Fruit fly (Drosophila melanogaster): ENCODE results near the gene CG11584.

The CG11584 gene

DNA sequence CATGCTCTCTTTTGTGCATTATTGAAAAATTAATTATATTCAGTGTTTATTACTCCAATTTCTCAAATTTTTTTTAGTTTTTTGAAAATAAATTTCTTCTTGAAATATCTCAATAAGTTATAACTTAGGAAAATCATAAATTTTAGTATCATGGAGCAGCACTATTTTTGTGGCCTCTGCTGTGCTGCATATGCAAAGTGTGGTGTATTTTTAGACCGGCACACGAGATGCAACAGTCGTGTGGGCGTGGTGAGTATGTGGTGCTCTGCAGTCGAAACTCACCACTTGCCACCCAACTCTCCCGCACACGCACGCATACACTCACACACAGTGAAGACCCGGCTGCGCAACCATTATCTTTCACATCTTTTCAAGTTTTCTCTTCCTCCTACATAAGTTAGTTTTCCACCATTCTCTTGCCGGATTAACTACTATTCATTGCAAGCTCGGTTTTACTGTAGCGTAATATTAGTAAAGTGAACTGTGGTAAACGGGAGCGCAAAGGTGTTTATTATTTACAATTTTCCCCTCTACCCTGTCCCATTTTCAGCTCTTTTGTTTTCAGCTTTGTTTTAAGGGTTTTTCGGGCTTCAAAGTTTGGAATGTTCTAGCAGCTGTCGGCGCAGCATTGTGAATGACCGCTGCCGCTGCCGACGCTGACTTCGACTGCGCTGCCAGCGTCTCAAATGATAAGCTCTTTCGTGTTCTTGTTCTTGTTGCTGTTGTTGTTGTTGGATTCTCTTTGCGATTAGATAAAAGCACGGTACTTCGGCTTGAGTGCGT lies 27.8 kb downstream of the CG11584 start (continued):
- no peak for TF ChIP-seq fd3F (GFP tag; optimal IDR thresholded peaks at IDR 0.05)
- no peak for TF ChIP-seq h (optimal IDR thresholded peaks at IDR 0.05)
- TF ChIP-seq CG7839 (tag; optimal IDR thresholded peaks at IDR 0.05), result peak; percentile 72
- TF ChIP-seq H2.0 (GFP tag; IDR thresholded peaks at IDR 0.05), result peak; percentile 47
- no peak for TF ChIP-seq Doc3 (GFP tag; IDR thresholded peaks at IDR 0.05; ENCODE audit: partially characterized antibody)
- peak; percentile 26 for TF ChIP-seq odd (GFP tag; optimal IDR thresholded peaks at IDR 0.05)
- TF ChIP-seq CG7928 (GFP tag; optimal IDR thresholded peaks at IDR 0.05), result no peak
- TF ChIP-seq CG18764 (GFP tag; optimal IDR thresholded peaks at IDR 0.05), result peak; percentile 17
- TF ChIP-seq E2f1 (GFP tag; IDR thresholded peaks at IDR 0.05), result peak; percentile 29; the same call in 1 of the 2 replicates
- no peak; the same call in 1 of the 2 replicates for TF ChIP-seq CG11247 (GFP tag; IDR thresholded peaks at IDR 0.05)
- peak; percentile 72 for TF ChIP-seq D19A (tag; optimal IDR thresholded peaks at IDR 0.05)
- no peak for TF ChIP-seq CG7786 (GFP tag; optimal IDR thresholded peaks at IDR 0.05)
- TF ChIP-seq dan (GFP tag; IDR thresholded peaks at IDR 0.05), result no peak
- peak; percentile 63 for TF ChIP-seq PHDP (tag; optimal IDR thresholded peaks at IDR 0.05)
- TF ChIP-seq CG17359 (tag; optimal IDR thresholded peaks at IDR 0.05), result peak; percentile 82
- no peak for TF ChIP-seq insv (GFP tag; optimal IDR thresholded peaks at IDR 0.05)
- peak; percentile 45 for TF ChIP-seq CG8281 (tag; optimal IDR thresholded peaks at IDR 0.05)
- TF ChIP-seq lmd (GFP tag; IDR thresholded peaks at IDR 0.05), result peak; percentile 24
- no peak for TF ChIP-seq gt (GFP tag; IDR thresholded peaks at IDR 0.05)
- peak in 1 of 3 experiments; percentile 64 for TF ChIP-seq lola (GFP tag; optimal IDR thresholded peaks at IDR 0.05)
- no peak for TF ChIP-seq jigr1 (GFP tag; IDR thresholded peaks at IDR 0.05)
- no peak for TF ChIP-seq CG13123 (GFP tag; optimal IDR thresholded peaks at IDR 0.05)
- TF ChIP-seq dimm (GFP tag; IDR thresholded peaks at IDR 0.05), result no peak
- TF ChIP-seq fru (optimal IDR thresholded peaks at IDR 0.05), result no peak
- peak; percentile 24 for TF ChIP-seq CG15011 (GFP tag; optimal IDR thresholded peaks at IDR 0.05)
- TF ChIP-seq az2 (GFP tag; optimal IDR thresholded peaks at IDR 0.05), result peak; percentile 67
- peak; percentile 64; the same call in 1 of the 3 replicates for TF ChIP-seq Mrtf (GFP tag; IDR thresholded peaks at IDR 0.05)
- TF ChIP-seq Chrac-16 (GFP tag; optimal IDR thresholded peaks at IDR 0.05), result no peak
- TF ChIP-seq slbo (GFP tag; IDR thresholded peaks at IDR 0.05), result peak; percentile 24; the same call in 1 of the 2 replicates
- peak; percentile 57 for TF ChIP-seq CG15696 (tag; optimal IDR thresholded peaks at IDR 0.05)
- TF ChIP-seq Taf1 (GFP tag; IDR thresholded peaks at IDR 0.05), result no peak
- TF ChIP-seq HLH54F (GFP tag; optimal IDR thresholded peaks at IDR 0.05), result no peak
- TF ChIP-seq tll (GFP tag; optimal IDR thresholded peaks at IDR 0.05), result no peak
- peak; percentile 62 for TF ChIP-seq Xbp1 (GFP tag; optimal IDR thresholded peaks at IDR 0.05)
- peak; percentile 29 for TF ChIP-seq CG3281 (GFP tag; optimal IDR thresholded peaks at IDR 0.05)
- TF ChIP-seq CG12219 (GFP tag; optimal IDR thresholded peaks at IDR 0.05), result peak; percentile 68
- TF ChIP-seq CG16813 (GFP tag; IDR thresholded peaks at IDR 0.05; ENCODE audit: partially characterized antibody), result no peak
- no peak for TF ChIP-seq D (optimal IDR thresholded peaks at IDR 0.05)
- TF ChIP-seq D (GFP tag; optimal IDR thresholded peaks at IDR 0.05), result peak; percentile 75
- peak; percentile 64 for TF ChIP-seq CG15601 (tag; optimal IDR thresholded peaks at IDR 0.05)
- peak; percentile 79 for TF ChIP-seq CG17328 (GFP tag; IDR thresholded peaks at IDR 0.05)
- no peak for TF ChIP-seq CG11456 (GFP tag; IDR thresholded peaks at IDR 0.05)
- no peak for TF ChIP-seq mld (GFP tag; IDR thresholded peaks at IDR 0.05; ENCODE audit: partially characterized antibody)
- TF ChIP-seq Rx (GFP tag; IDR thresholded peaks at IDR 0.05), result no peak
- no peak for TF ChIP-seq wdn (GFP tag; IDR thresholded peaks at IDR 0.05)
- peak; percentile 22 for TF ChIP-seq CG9609 (GFP tag; optimal IDR thresholded peaks at IDR 0.05)
- TF ChIP-seq sim (GFP tag; IDR thresholded peaks at IDR 0.05), result peak; percentile 49; the same call in 1 of the 2 replicates
- no peak for TF ChIP-seq exex (tag; optimal IDR thresholded peaks at IDR 0.05)
- peak; percentile 42; the same call in 1 of the 3 replicates for TF ChIP-seq so (GFP tag; IDR thresholded peaks at IDR 0.05)
- peak; percentile 48 for TF ChIP-seq CG18476 (GFP tag; optimal IDR thresholded peaks at IDR 0.05)
